Worm (Caenorhabditis elegans): ENCODE results near the gene daf-36.

The daf-36 gene

DNA sequence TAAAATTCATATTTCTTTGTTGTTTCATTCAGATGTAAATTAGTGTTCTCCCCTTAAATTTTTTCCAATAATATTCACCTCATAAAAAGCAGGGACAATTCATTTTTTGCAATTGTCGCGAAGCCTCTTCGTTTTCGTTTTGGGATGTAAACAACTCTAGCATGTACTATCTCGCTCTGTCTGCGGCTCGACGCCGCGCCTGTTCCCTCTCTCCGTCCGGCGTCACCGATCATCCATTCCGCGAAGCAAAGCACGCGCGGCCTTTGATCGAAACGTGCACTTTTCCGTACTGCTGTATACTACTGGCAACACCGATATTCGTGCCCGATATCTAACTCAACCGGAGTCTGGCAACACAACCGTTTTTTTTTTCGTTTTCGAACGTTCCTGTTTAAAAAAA is 21.5 kb upstream of the daf-36 start:
- TF ChIP-seq lin-14 (GFP tag; optimal IDR thresholded peaks at IDR 0.05): peak; percentile 22
- peak; percentile 37 for TF ChIP-seq rnt-1 (tag; optimal IDR thresholded peaks at IDR 0.05)
- TF ChIP-seq blmp-1 (tag; optimal IDR thresholded peaks at IDR 0.05): peak; percentile 8
- no peak for TF ChIP-seq nhr-77 (tag; optimal IDR thresholded peaks at IDR 0.05)
- TF ChIP-seq ceh-82 (tag; optimal IDR thresholded peaks at IDR 0.05): no peak
- TF ChIP-seq mdl-1 (tag; optimal IDR thresholded peaks at IDR 0.05): peak in 1 of 2 experiments; percentile 17
- TF ChIP-seq nhr-19 (GFP tag; conservative IDR thresholded peaks at IDR 0.05): peak; percentile 38

DNA sequence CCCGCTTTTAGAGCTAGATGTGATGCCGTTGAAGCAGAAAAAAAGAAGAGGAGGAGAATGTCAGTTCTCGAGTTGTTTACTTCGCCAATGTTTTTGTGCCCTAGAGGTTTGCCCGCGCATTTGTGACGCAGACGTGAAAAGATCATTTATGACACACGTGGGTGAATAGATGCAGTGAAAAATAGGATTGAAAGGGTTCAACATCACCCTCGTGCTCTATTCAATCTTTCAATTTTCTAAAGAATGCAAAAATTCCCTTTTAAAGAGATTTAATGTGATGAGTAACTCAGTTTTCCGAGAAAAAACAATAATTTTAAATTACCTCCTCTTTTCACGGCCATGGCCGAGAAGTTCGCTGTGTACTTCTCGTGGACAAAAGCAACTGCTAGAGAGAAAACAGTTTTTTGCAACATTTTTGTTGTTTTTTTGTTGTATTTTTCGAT is 21.0 kb upstream of the daf-36 start:
- TF ChIP-seq lin-14 (GFP tag; optimal IDR thresholded peaks at IDR 0.05): peak; percentile 94
- no peak for TF ChIP-seq snpc-4 (tag; optimal IDR thresholded peaks at IDR 0.05)
- TF ChIP-seq xbp-1 (tag; optimal IDR thresholded peaks at IDR 0.05): peak; percentile 34
- peak; percentile 55 to 66 for TF ChIP-seq lin-35 (GFP tag; optimal IDR thresholded peaks at IDR 0.05)
- TF ChIP-seq mep-1 (tag; optimal IDR thresholded peaks at IDR 0.05): peak; percentile 44
- peak; percentile 21 for TF ChIP-seq lir-3 (tag; optimal IDR thresholded peaks at IDR 0.05; ENCODE audit: poor library complexity)
- no peak for TF ChIP-seq lin-15B (tag; optimal IDR thresholded peaks at IDR 0.05)
- 0 out of 2 replicates have a peak, but pooled peaks have one; percentile 51 for TF ChIP-seq mab-9 (GFP tag; IDR thresholded peaks at IDR 0.05)
- TF ChIP-seq pax-3 (tag; optimal IDR thresholded peaks at IDR 0.05): peak; percentile 75
- TF ChIP-seq ztf-4 (tag; optimal IDR thresholded peaks at IDR 0.05): peak; percentile 41
- no peak for TF ChIP-seq ztf-11 (tag; optimal IDR thresholded peaks at IDR 0.05)
- no peak for TF ChIP-seq pag-3 (tag; optimal IDR thresholded peaks at IDR 0.05; ENCODE audit: borderline replicate concordance, insufficient read depth)
- peak; percentile 13 for TF ChIP-seq lin-13 (GFP tag; optimal IDR thresholded peaks at IDR 0.05)
- TF ChIP-seq dpl-1 (GFP tag; optimal IDR thresholded peaks at IDR 0.05): peak; percentile 34 to 65 (median 44)
- no peak for TF ChIP-seq efl-3 (GFP tag; optimal IDR thresholded peaks at IDR 0.05)
- TF ChIP-seq irx-1 (tag; optimal IDR thresholded peaks at IDR 0.05): peak; percentile 20
- peak; percentile 53 to 57 for TF ChIP-seq lsy-2 (tag; optimal IDR thresholded peaks at IDR 0.05)
- no peak for TF ChIP-seq egl-27 (tag; optimal IDR thresholded peaks at IDR 0.05)
- peak; percentile 67 for TF ChIP-seq nhr-85 (tag)
- peak; percentile 16 for TF ChIP-seq fkh-10 (GFP tag; optimal IDR thresholded peaks at IDR 0.05)
- TF ChIP-seq blmp-1 (tag; optimal IDR thresholded peaks at IDR 0.05): no peak
- TF ChIP-seq nhr-47 (tag; optimal IDR thresholded peaks at IDR 0.05): peak; percentile 78
- peak; percentile 68 for TF ChIP-seq sox-4 (tag; optimal IDR thresholded peaks at IDR 0.05)
- peak; percentile 31 for TF ChIP-seq ceh-90 (tag; optimal IDR thresholded peaks at IDR 0.05)
- TF ChIP-seq sup-37 (GFP tag; optimal IDR thresholded peaks at IDR 0.05): no peak
- TF ChIP-seq nhr-20 (tag; optimal IDR thresholded peaks at IDR 0.05): peak; percentile 30
- TF ChIP-seq nhr-19 (GFP tag; conservative IDR thresholded peaks at IDR 0.05): peak; percentile 37
- no peak for TF ChIP-seq Y116A8C.19 (tag; optimal IDR thresholded peaks at IDR 0.05; ENCODE audit: borderline replicate concordance)
- peak; percentile 35 to 53 for TF ChIP-seq efl-1 (optimal IDR thresholded peaks at IDR 0.05)
- TF ChIP-seq efl-1 (GFP tag; optimal IDR thresholded peaks at IDR 0.05 in 1 of 2): peak; percentile 42 to 79
- peak; percentile 59 for TF ChIP-seq unc-130 (tag; optimal IDR thresholded peaks at IDR 0.05)
- peak; percentile 42 for TF ChIP-seq swsn-7 (tag; optimal IDR thresholded peaks at IDR 0.05)
- peak; percentile 91 for TF ChIP-seq dsc-1 (tag; optimal IDR thresholded peaks at IDR 0.05)
- peak in 2 of 3 experiments; percentile 20 to 26 for TF ChIP-seq ceh-82 (tag; optimal IDR thresholded peaks at IDR 0.05)
- TF ChIP-seq C34B4.2 (tag; optimal IDR thresholded peaks at IDR 0.05): no peak
- TF ChIP-seq ces-1 (GFP tag; optimal IDR thresholded peaks at IDR 0.05): no peak
- peak; percentile 56 for TF ChIP-seq C16A3.4 (tag; optimal IDR thresholded peaks at IDR 0.05)
- peak; percentile 69 for TF ChIP-seq unc-86 (tag; optimal IDR thresholded peaks at IDR 0.05)
- peak; percentile 51 for TF ChIP-seq snu-23 (GFP tag; optimal IDR thresholded peaks at IDR 0.05)
- TF ChIP-seq nhr-71 (tag; optimal IDR thresholded peaks at IDR 0.05): peak; percentile 84
- TF ChIP-seq ceh-88 (GFP tag; IDR thresholded peaks at IDR 0.05): 0 out of 2 replicates have a peak, but pooled peaks have one; percentile 48
- TF ChIP-seq mdl-1 (tag; optimal IDR thresholded peaks at IDR 0.05): peak in 1 of 2 experiments; percentile 89
- TF ChIP-seq fos-1 (tag; optimal IDR thresholded peaks at IDR 0.05): peak; percentile 56
- TF ChIP-seq fkh-8 (tag; optimal IDR thresholded peaks at IDR 0.05): peak; percentile 89
- peak; percentile 31 for TF ChIP-seq nhr-11 (tag; optimal IDR thresholded peaks at IDR 0.05)
- peak; percentile 55 for TF ChIP-seq fkh-4 (tag; optimal IDR thresholded peaks at IDR 0.05; ENCODE audit: borderline replicate concordance)
- peak; percentile 28 for TF ChIP-seq ceh-8 (GFP tag; optimal IDR thresholded peaks at IDR 0.05)

Data from whole organism, L1 larva.